Fruit fly (Drosophila melanogaster): ENCODE results near the gene Mf.
A peak's percentile ranks its signal among the peaks of the same experiment; 100 is the strongest.

Gene Mf

DNA sequence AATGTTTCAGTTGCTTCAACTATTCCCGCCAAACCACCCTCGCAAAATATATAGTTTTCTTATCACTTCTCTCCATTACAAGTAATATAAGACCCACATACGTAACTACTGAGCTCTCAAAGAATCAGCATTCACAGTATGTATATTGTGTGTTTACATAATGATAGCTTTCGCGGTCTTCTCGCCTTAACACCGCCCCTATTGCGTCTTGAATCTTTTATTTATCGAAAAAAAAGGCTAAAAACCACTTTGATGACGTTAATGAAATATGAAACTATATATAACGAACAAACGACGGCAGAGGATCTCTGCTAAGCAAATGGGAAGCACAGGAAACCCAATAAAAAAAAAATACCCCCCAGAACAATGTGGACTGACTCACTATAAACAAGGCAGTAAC is 16.1 kb upstream of the Mf start:
- TF ChIP-seq Mnt (GFP tag; optimal IDR thresholded peaks at IDR 0.05) = no peak
- no peak for TF ChIP-seq CG11617 (GFP tag; optimal IDR thresholded peaks at IDR 0.05)
- TF ChIP-seq cic (GFP tag; optimal IDR thresholded peaks at IDR 0.05) = peak; percentile 37
- no peak for TF ChIP-seq pad (GFP tag; optimal IDR thresholded peaks at IDR 0.05)
- no peak for TF ChIP-seq CG7101 (tag; optimal IDR thresholded peaks at IDR 0.05)
- no peak for TF ChIP-seq CG33017 (tag; optimal IDR thresholded peaks at IDR 0.05)
- TF ChIP-seq bab1 (GFP tag; optimal IDR thresholded peaks at IDR 0.05) = no peak
- TF ChIP-seq Hr96 (GFP tag; optimal IDR thresholded peaks at IDR 0.05) = no peak
- no peak for TF ChIP-seq cnc (optimal IDR thresholded peaks at IDR 0.05)
- TF ChIP-seq tj (GFP tag; optimal IDR thresholded peaks at IDR 0.05) = no peak
- no peak for TF ChIP-seq Crg-1 (GFP tag; optimal IDR thresholded peaks at IDR 0.05)
- peak; percentile 25 for TF ChIP-seq CG12768 (GFP tag; optimal IDR thresholded peaks at IDR 0.05)
- TF ChIP-seq kay (GFP tag; ENCODE audit: borderline replicate concordance) = peak; percentile 47
- no peak for TF ChIP-seq CG5204 (GFP tag; optimal IDR thresholded peaks at IDR 0.05)
- TF ChIP-seq CG7045 (GFP tag; optimal IDR thresholded peaks at IDR 0.05) = peak; percentile 7
- TF ChIP-seq CG14711 (tag; optimal IDR thresholded peaks at IDR 0.05) = no peak
- no peak for TF ChIP-seq ovo (GFP tag; optimal IDR thresholded peaks at IDR 0.05)

DNA sequence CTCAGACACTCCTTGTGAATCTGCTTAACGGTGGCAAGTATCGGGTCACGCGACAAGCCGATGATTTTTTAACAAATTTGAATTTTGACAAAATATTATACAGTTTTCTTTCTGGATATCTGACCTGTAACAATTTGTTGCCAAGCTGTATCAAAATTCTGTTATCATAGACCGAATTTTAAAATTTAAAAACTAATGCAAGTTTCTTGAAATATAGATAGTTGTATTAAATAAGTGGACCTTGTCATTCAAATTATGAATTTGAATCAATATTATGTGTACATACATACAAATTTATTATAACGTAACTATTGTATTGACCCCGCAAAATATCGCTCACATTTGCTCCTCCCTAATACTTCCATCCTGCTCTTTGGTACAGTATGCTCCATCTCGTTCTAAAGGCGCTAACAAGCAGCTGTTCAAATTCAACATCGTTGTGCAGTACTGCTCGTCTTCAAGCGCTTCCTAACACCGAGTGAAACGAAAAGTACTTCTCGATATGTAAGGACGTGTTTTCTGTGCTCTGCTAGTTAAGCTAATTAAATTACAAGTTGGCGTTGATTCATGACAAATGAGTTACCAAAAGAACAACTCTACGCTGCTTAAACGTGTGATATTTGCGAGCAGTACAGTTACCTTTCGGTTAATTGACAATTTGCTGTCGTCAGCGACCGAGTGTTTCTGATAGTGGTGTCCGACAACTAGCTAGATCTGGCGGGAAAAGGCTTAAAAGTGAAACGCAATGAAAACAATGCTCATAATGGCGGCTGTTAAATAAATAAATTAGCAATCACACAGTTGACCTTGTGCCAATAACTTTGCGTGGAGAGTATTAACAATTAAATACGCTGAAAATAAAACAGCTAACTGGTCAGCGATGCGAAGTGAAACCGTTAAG is 15.1 kb upstream of the Mf start, which contains the start of the genes Kpc1 and CG42542:
TSS of gene Kpc1 (minus strand) at position 77 of the 901 bp plus-strand sequence.
TSS of gene CG42542 (plus strand) at position 465 of the 901 bp plus-strand sequence.
- peak; percentile 67 for TF ChIP-seq CG7045 (GFP tag; optimal IDR thresholded peaks at IDR 0.05)
- peak; percentile 72 for TF ChIP-seq ovo (GFP tag; optimal IDR thresholded peaks at IDR 0.05)
- TF ChIP-seq toe (GFP tag; optimal IDR thresholded peaks at IDR 0.05) = peak; percentile 89
- TF ChIP-seq CG5204 (GFP tag; optimal IDR thresholded peaks at IDR 0.05) = peak; percentile 79
- TF ChIP-seq CG7101 (tag; optimal IDR thresholded peaks at IDR 0.05) = peak; percentile 75
- TF ChIP-seq bab1 (GFP tag; optimal IDR thresholded peaks at IDR 0.05) = peak; percentile 25
- peak; percentile 78 for TF ChIP-seq Clk (GFP tag; optimal IDR thresholded peaks at IDR 0.05)
- TF ChIP-seq pad (GFP tag; optimal IDR thresholded peaks at IDR 0.05) = peak; percentile 85
- peak; percentile 85 for TF ChIP-seq CG1620 (GFP tag; optimal IDR thresholded peaks at IDR 0.05)
- TF ChIP-seq CG33017 (tag; optimal IDR thresholded peaks at IDR 0.05) = peak; percentile 53
- peak; percentile 70 for TF ChIP-seq CG11617 (GFP tag; optimal IDR thresholded peaks at IDR 0.05)
- peak; percentile 72 for TF ChIP-seq Crg-1 (GFP tag; optimal IDR thresholded peaks at IDR 0.05)
- no peak for TF ChIP-seq cnc (optimal IDR thresholded peaks at IDR 0.05)
- TF ChIP-seq CG14711 (tag; optimal IDR thresholded peaks at IDR 0.05) = peak; percentile 52
- peak; percentile 58 for TF ChIP-seq cic (GFP tag; optimal IDR thresholded peaks at IDR 0.05)
- peak; percentile 89 for TF ChIP-seq tj (GFP tag; optimal IDR thresholded peaks at IDR 0.05)
- TF ChIP-seq Mnt (GFP tag; optimal IDR thresholded peaks at IDR 0.05) = peak; percentile 75
- TF ChIP-seq Hr96 (GFP tag; optimal IDR thresholded peaks at IDR 0.05) = peak; percentile 73
- TF ChIP-seq kay (GFP tag; ENCODE audit: borderline replicate concordance) = peak; percentile 94
- peak; percentile 76 for TF ChIP-seq CG12768 (GFP tag; optimal IDR thresholded peaks at IDR 0.05)

dm6 chr3R:15177230-15177629 is 4.1 kb downstream of the Mf start:
- TF ChIP-seq kay (GFP tag; ENCODE audit: borderline replicate concordance) (peak; percentile 81), CG11617 (GFP tag; optimal IDR thresholded peaks at IDR 0.05) (no peak)

DNA sequence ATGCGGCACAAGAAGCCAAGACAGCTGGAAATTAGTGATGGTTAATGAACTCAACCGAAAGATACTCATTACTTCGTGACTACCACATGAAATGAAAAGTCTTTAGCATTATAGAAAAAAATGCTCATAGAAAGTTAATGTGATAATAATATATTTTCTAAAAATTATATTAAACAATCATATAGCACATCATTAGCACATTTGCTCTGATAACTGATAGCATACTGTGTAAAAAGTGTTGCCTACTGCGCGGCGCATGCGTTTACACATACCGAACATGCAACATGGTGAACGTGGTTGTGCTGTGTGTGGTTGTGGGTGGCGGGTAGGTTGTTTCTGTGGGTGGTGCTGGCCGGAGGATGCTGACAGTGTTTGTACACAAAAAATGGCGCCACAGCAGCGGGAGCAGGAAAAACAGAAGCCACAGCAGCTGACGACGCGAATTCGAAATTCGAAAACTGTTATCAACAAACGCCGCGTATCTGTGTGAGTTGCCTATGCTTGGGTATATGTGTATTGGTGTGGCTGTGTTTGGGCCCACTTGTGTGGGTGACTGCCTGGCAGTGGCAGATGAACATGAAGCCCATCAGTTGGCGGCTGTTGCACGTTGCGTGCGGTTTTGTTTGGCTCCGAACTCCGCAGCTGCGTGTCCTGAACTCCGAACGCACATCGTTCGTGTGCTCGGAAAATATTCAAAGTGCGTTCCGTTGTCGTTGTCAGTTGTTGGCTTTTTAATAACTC is 31.4 kb downstream of the Mf start, which contains the start of gene Gyc88E:
TSS of gene Gyc88E (plus strand) at position 604 of the 741 bp plus-strand sequence.
- no peak for TF ChIP-seq CG5204 (GFP tag; optimal IDR thresholded peaks at IDR 0.05)
- no peak for TF ChIP-seq Crg-1 (GFP tag; optimal IDR thresholded peaks at IDR 0.05)
- no peak for TF ChIP-seq cic (GFP tag; optimal IDR thresholded peaks at IDR 0.05)

dm6 chr3R:15148562-15148961 is 32.7 kb downstream of the Mf start:
- no peak for TF ChIP-seq kay (GFP tag; ENCODE audit: borderline replicate concordance)
- no peak for TF ChIP-seq Clk (GFP tag; optimal IDR thresholded peaks at IDR 0.05)
- TF ChIP-seq CG5204 (GFP tag; optimal IDR thresholded peaks at IDR 0.05) = no peak
- TF ChIP-seq Crg-1 (GFP tag; optimal IDR thresholded peaks at IDR 0.05) = no peak
- no peak for TF ChIP-seq Hr96 (GFP tag; optimal IDR thresholded peaks at IDR 0.05)
- TF ChIP-seq cnc (optimal IDR thresholded peaks at IDR 0.05) = no peak
- TF ChIP-seq CG12768 (GFP tag; optimal IDR thresholded peaks at IDR 0.05) = no peak
- no peak for TF ChIP-seq CG11617 (GFP tag; optimal IDR thresholded peaks at IDR 0.05)
- TF ChIP-seq ovo (GFP tag; optimal IDR thresholded peaks at IDR 0.05) = no peak

dm6 chr3R:15147872-15148444 is 33.4 kb downstream of the Mf start:
- no peak for TF ChIP-seq CG5204 (GFP tag; optimal IDR thresholded peaks at IDR 0.05)
- peak; percentile 30 for TF ChIP-seq kay (GFP tag; ENCODE audit: borderline replicate concordance)
